Fruit fly (Drosophila melanogaster): ENCODE results near the gene CG5623.

DNA sequence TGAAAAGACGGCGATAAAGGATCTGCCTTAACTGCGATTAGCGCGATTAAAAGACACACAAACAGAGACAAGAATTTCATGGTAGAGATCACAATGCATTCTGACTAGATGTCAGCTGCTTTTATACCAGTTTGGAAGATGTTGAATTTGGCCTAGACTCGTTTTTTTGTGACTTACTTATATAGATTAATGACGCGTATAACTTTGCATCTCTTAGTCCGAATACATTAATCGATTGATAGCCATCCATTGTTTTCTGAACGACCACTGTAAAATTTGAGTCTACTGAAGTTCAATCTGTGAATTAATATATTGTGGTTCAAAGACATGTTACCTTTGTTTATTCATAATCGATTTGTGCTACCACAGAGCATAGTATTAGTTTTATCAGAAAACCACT is 8.0 kb upstream of the CG5623 start, which contains the start of gene CG45207:
- TF ChIP-seq stwl (tag; optimal IDR thresholded peaks at IDR 0.05) (no peak), knrl (GFP tag; IDR thresholded peaks at IDR 0.05; ENCODE audit: partially characterized antibody) (no peak), pan (optimal IDR thresholded peaks at IDR 0.05) (no peak), pan (GFP tag; optimal IDR thresholded peaks at IDR 0.05 in 1 of 2, IDR thresholded peaks at IDR 0.05 in 1 of 2) (no peak), h (optimal IDR thresholded peaks at IDR 0.05) (no peak), sisA (GFP tag; IDR thresholded peaks at IDR 0.05) (no peak), Bgb (GFP tag; IDR thresholded peaks at IDR 0.05; ENCODE audit: partially characterized antibody) (no peak)

Data from whole organism, embryonic.